Fruit fly (Drosophila melanogaster): ENCODE measurements around the gene CG15021.

Gene CG15021

DNA sequence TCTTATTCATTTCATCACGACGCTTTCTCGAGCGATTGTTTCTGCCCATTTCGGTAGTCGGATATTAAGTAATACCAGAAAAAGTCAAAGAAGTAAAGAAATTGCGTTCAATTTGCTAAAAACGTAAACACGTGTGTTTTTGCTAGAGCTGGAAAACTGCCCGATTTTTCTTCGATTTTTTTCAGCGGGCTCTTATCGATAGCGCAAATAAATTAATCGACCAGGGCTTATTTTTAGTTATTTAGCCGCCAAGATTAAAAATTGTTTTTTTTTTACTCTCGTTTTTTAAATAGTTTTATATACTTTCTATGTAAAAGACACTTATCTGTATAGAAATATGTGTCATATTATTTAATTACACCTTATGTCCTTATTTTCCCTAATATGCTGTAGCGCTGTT lies 30.6 kb upstream of the CG15021 start, which contains the start of gene CG15019 (continued):
- peak; percentile 79 for TF ChIP-seq Opbp (GFP tag; IDR thresholded peaks at IDR 0.05; ENCODE audit: partially characterized antibody)
- peak; percentile 75 for TF ChIP-seq hbn (GFP tag; IDR thresholded peaks at IDR 0.05; ENCODE audit: partially characterized antibody)
- TF ChIP-seq dm (GFP tag; optimal IDR thresholded peaks at IDR 0.05), result peak; percentile 97
- no peak for TF ChIP-seq cas (GFP tag; IDR thresholded peaks at IDR 0.05)
- no peak for TF ChIP-seq wor (GFP tag; IDR thresholded peaks at IDR 0.05)
- TF ChIP-seq chinmo (GFP tag; IDR thresholded peaks at IDR 0.05; ENCODE audit: partially characterized antibody), result no peak
- no peak for TF ChIP-seq bowl (GFP tag; IDR thresholded peaks at IDR 0.05)
- TF ChIP-seq gsb (GFP tag; IDR thresholded peaks at IDR 0.05), result no peak
- no peak for TF ChIP-seq wdn (GFP tag; IDR thresholded peaks at IDR 0.05)
- TF ChIP-seq Doc3 (GFP tag; IDR thresholded peaks at IDR 0.05; ENCODE audit: partially characterized antibody), result peak; percentile 50; the same call in 1 of the 3 replicates
- TF ChIP-seq Hr78 (GFP tag; optimal IDR thresholded peaks at IDR 0.05), result peak in 1 of 2 experiments; percentile 60
- no peak for TF ChIP-seq Sry-β (GFP tag; optimal IDR thresholded peaks at IDR 0.05)
- TF ChIP-seq CG18011 (GFP tag; optimal IDR thresholded peaks at IDR 0.05), result no peak
- TF ChIP-seq PHDP (tag; optimal IDR thresholded peaks at IDR 0.05), result no peak
- TF ChIP-seq CG4820 (GFP tag; optimal IDR thresholded peaks at IDR 0.05), result no peak
- TF ChIP-seq unpg (GFP tag; optimal IDR thresholded peaks at IDR 0.05), result no peak
- TF ChIP-seq CG10654 (GFP tag; optimal IDR thresholded peaks at IDR 0.05), result no peak
- no peak for TF ChIP-seq br (optimal IDR thresholded peaks at IDR 0.05)
- TF ChIP-seq CG18619 (GFP tag; optimal IDR thresholded peaks at IDR 0.05), result no peak
- no peak for TF ChIP-seq CG6272 (GFP tag; IDR thresholded peaks at IDR 0.05)
- peak; percentile 20 for TF ChIP-seq CG13624 (GFP tag; optimal IDR thresholded peaks at IDR 0.05)
- TF ChIP-seq NFAT (GFP tag; IDR thresholded peaks at IDR 0.05), result peak; percentile 26; the same call in 1 of the 2 replicates
- no peak for TF ChIP-seq CG8089 (GFP tag; optimal IDR thresholded peaks at IDR 0.05)
- TF ChIP-seq CG10209 (GFP tag; optimal IDR thresholded peaks at IDR 0.05), result no peak
- TF ChIP-seq Ptx1 (GFP tag; IDR thresholded peaks at IDR 0.05), result no peak
- TF ChIP-seq H15 (GFP tag; IDR thresholded peaks at IDR 0.05), result no peak
- no peak for TF ChIP-seq CG33557 (GFP tag; optimal IDR thresholded peaks at IDR 0.05)
- TF ChIP-seq CG17912 (GFP tag; optimal IDR thresholded peaks at IDR 0.05), result no peak
- TF ChIP-seq Ada2b (GFP tag; IDR thresholded peaks at IDR 0.05), result no peak
- TF ChIP-seq CG9215 (GFP tag; IDR thresholded peaks at IDR 0.05), result no peak
- no peak for TF ChIP-seq CG18262 (tag; optimal IDR thresholded peaks at IDR 0.05)
- TF ChIP-seq sna (GFP tag; IDR thresholded peaks at IDR 0.05; ENCODE audit: partially characterized antibody), result peak; percentile 76; the same call in 1 of the 2 replicates
- no peak for TF ChIP-seq so (GFP tag; IDR thresholded peaks at IDR 0.05)
- peak; percentile 46 for TF ChIP-seq CG2116 (GFP tag; optimal IDR thresholded peaks at IDR 0.05)
- no peak for TF ChIP-seq scrt (GFP tag; optimal IDR thresholded peaks at IDR 0.05)
- TF ChIP-seq Fer2 (tag; optimal IDR thresholded peaks at IDR 0.05), result no peak
- no peak for TF ChIP-seq CG2712 (tag; optimal IDR thresholded peaks at IDR 0.05)
- TF ChIP-seq CG11695 (GFP tag; IDR thresholded peaks at IDR 0.05), result no peak
- TF ChIP-seq CG13123 (GFP tag; optimal IDR thresholded peaks at IDR 0.05), result no peak
- TF ChIP-seq Bgb (GFP tag; IDR thresholded peaks at IDR 0.05; ENCODE audit: partially characterized antibody), result peak; percentile 71
- TF ChIP-seq CG7357 (GFP tag; IDR thresholded peaks at IDR 0.05), result no peak
- no peak for TF ChIP-seq Hr39 (optimal IDR thresholded peaks at IDR 0.05)
- no peak for TF ChIP-seq CG1647 (GFP tag; optimal IDR thresholded peaks at IDR 0.05)
- no peak for TF ChIP-seq CG8478 (optimal IDR thresholded peaks at IDR 0.05)
- peak; percentile 81; the same call in 1 of the 2 replicates for TF ChIP-seq amos (GFP tag; IDR thresholded peaks at IDR 0.05; ENCODE audit: partially characterized antibody)
- no peak for TF ChIP-seq CG32772 (GFP tag; IDR thresholded peaks at IDR 0.05)
- TF ChIP-seq Atf6 (GFP tag; IDR thresholded peaks at IDR 0.05), result no peak
- no peak for TF ChIP-seq CG11504 (tag; optimal IDR thresholded peaks at IDR 0.05)
- TF ChIP-seq Usf (GFP tag; optimal IDR thresholded peaks at IDR 0.05), result no peak
- no peak for TF ChIP-seq CG9932 (GFP tag; IDR thresholded peaks at IDR 0.05)
- TF ChIP-seq psq (GFP tag; optimal IDR thresholded peaks at IDR 0.05), result no peak
- no peak for TF ChIP-seq aop (GFP tag; IDR thresholded peaks at IDR 0.05)
